Fruit fly (Drosophila melanogaster) whole organism, wandering third instar larva: ENCODE results near the gene CG13840.

Source experiments
- CG32264 ChIP-seq: fragments of 200-800 bp; sonication (Bioruptor generic); optimal IDR thresholded peaks from 2 replicates; lab custom pipeline; 2016; ENCODE audit warnings: missing biosample characterization, missing genetic modification characterization
- CrebA ChIP-seq: fragments of 200-800 bp; sonication (Bioruptor generic); optimal IDR thresholded peaks from 2 replicates; lab custom pipeline; 2016; ENCODE audit warnings: missing biosample characterization, mild to moderate bottlenecking, missing genetic modification characterization, borderline replicate concordance
- Dfd ChIP-seq: fragments of >200 bp; optimal IDR thresholded peaks from 2 replicates; lab custom pipeline; 2017; ENCODE audit warnings: missing biosample characterization, missing genetic modification characterization
- GATAd ChIP-seq: sonication (Bioruptor generic); optimal IDR thresholded peaks from 2 replicates; lab custom pipeline; 2016; ENCODE audit warnings: missing biosample characterization, missing genetic modification characterization
- HLH106 ChIP-seq: fragments of 200-800 bp; optimal IDR thresholded peaks from 3 replicates; lab custom pipeline; 2019; ENCODE audit warnings: missing biosample characterization, mild to moderate bottlenecking, missing genetic modification characterization, moderate library complexity
- Hnf4 ChIP-seq: fragments of 200-800 bp; sonication (Bioruptor generic); optimal IDR thresholded peaks from 2 replicates; lab custom pipeline; 2016; ENCODE audit warnings: missing biosample characterization, mild to moderate bottlenecking, missing genetic modification characterization
- Hr78 ChIP-seq: fragments of >200 bp; optimal IDR thresholded peaks from 2 replicates; lab custom pipeline; 2017; ENCODE audit warnings: missing biosample characterization, missing genetic modification characterization
- Hr83 ChIP-seq: fragments of 200-300 bp; sonication (Bioruptor generic); optimal IDR thresholded peaks from 2 replicates; lab custom pipeline; 2016; ENCODE audit warnings: missing biosample characterization, mild to moderate bottlenecking, missing genetic modification characterization, moderate library complexity; ENCODE audit not compliant: poor library complexity, severe bottlenecking
- Jra ChIP-seq: sonication (Bioruptor generic); optimal IDR thresholded peaks from 2 replicates; lab custom pipeline; 2016; ENCODE audit warnings: missing biosample characterization, missing genetic modification characterization
- Mio ChIP-seq: sonication (Bioruptor generic); optimal IDR thresholded peaks from 2 replicates; lab custom pipeline; 2016; ENCODE audit warnings: missing biosample characterization, missing genetic modification characterization
- Myc ChIP-seq: fragments of >200 bp; optimal IDR thresholded peaks from 2 replicates; lab custom pipeline; 2017
- OdsH ChIP-seq: fragments of 200-800 bp; sonication (Bioruptor generic); optimal IDR thresholded peaks from 2 replicates; lab custom pipeline; 2016; ENCODE audit warnings: missing biosample characterization, mild to moderate bottlenecking, missing genetic modification characterization
- Rel ChIP-seq, 2 experiments: fragments of 200-800 bp; sonication (Bioruptor generic) in 1 of 2; optimal IDR thresholded peaks; 2 replicates in 1 of 2; 3 replicates in 1 of 2; lab custom pipeline; 2016 to 2019; ENCODE audit warnings: mild to moderate bottlenecking in 2 of 2, missing biosample characterization in 2 of 2, missing genetic modification characterization in 2 of 2, moderate library complexity in 1 of 2
- Sp1 ChIP-seq: fragments of 200-800 bp; sonication (Bioruptor generic); optimal IDR thresholded peaks from 3 replicates; lab custom pipeline; 2019; ENCODE audit warnings: missing biosample characterization, mild to moderate bottlenecking, missing genetic modification characterization, moderate library complexity
- Vsx2 ChIP-seq: fragments of 200-300, 225-300 bp; sonication (Bioruptor generic); optimal IDR thresholded peaks from 2 replicates; lab custom pipeline; 2018; ENCODE audit warnings: missing biosample characterization, missing genetic modification characterization; ENCODE audit not compliant: partially characterized antibody
- br ChIP-seq: fragments of 200-800 bp; sonication (Bioruptor generic); optimal IDR thresholded peaks from 2 replicates; lab custom pipeline; 2016; ENCODE audit warnings: missing biosample characterization, missing genetic modification characterization
- brk ChIP-seq: fragments of 200-800 bp; sonication (Bioruptor generic); optimal IDR thresholded peaks from 2 replicates; lab custom pipeline; 2016; ENCODE audit warnings: missing biosample characterization, mild to moderate bottlenecking, missing genetic modification characterization
- dmrt93B ChIP-seq: fragments of 200-800 bp; sonication (Bioruptor generic); optimal IDR thresholded peaks from 2 replicates; lab custom pipeline; 2018; ENCODE audit warnings: missing biosample characterization, mild to moderate bottlenecking, missing genetic modification characterization
- dsf ChIP-seq: sonication (Bioruptor generic); optimal IDR thresholded peaks from 2 replicates; lab custom pipeline; 2016; ENCODE audit warnings: missing biosample characterization, missing genetic modification characterization, borderline replicate concordance
- foxo ChIP-seq, 2 experiments: fragments of 200-800 bp; sonication (Bioruptor generic); optimal IDR thresholded peaks; 2 replicates in 1 of 2; 3 replicates in 1 of 2; lab custom pipeline; 2016 to 2017; ENCODE audit warnings: missing biosample characterization in 2 of 2, missing genetic modification characterization in 2 of 2
- fru ChIP-seq: fragments of 200-800 bp; sonication (Bioruptor generic); optimal IDR thresholded peaks from 3 replicates; lab custom pipeline; 2016; ENCODE audit warnings: missing biosample characterization, mild to moderate bottlenecking, missing genetic modification characterization
- h ChIP-seq: fragments of 200-800 bp; sonication (Bioruptor generic); optimal IDR thresholded peaks from 3 replicates; lab custom pipeline; 2016; ENCODE audit warnings: missing biosample characterization, mild to moderate bottlenecking, missing genetic modification characterization
- jim ChIP-seq: fragments of 175-275, 200-325 bp; sonication (Bioruptor generic); optimal IDR thresholded peaks from 2 replicates; lab custom pipeline; 2016; ENCODE audit warnings: missing biosample characterization, mild to moderate bottlenecking, missing genetic modification characterization
- lola ChIP-seq: fragments of >200 bp; optimal IDR thresholded peaks from 2 replicates; lab custom pipeline; 2017; ENCODE audit warnings: missing biosample characterization, missing genetic modification characterization
- pan ChIP-seq: fragments of >200 bp; optimal IDR thresholded peaks from 2 replicates; lab custom pipeline; 2017
- psq ChIP-seq: fragments of 200-800 bp; sonication (Bioruptor generic); optimal IDR thresholded peaks from 3 replicates; lab custom pipeline; 2017; ENCODE audit warnings: missing biosample characterization, mild to moderate bottlenecking, missing genetic modification characterization, moderate library complexity
- rgr ChIP-seq: fragments of 200-800 bp; sonication (Bioruptor generic); optimal IDR thresholded peaks from 3 replicates; lab custom pipeline; 2016; ENCODE audit warnings: missing biosample characterization, mild to moderate bottlenecking, missing genetic modification characterization
- sage ChIP-seq: fragments of 200-800 bp; sonication (Bioruptor generic); optimal IDR thresholded peaks from 2 replicates; lab custom pipeline; 2016; ENCODE audit warnings: missing biosample characterization, mild to moderate bottlenecking, missing genetic modification characterization
- sv ChIP-seq: fragments of 200-800 bp; sonication (Bioruptor generic); optimal IDR thresholded peaks from 3 replicates; lab custom pipeline; 2016; ENCODE audit warnings: missing biosample characterization, missing genetic modification characterization
- tai ChIP-seq: sonication (Bioruptor generic); optimal IDR thresholded peaks from 2 replicates; lab custom pipeline; 2016; ENCODE audit warnings: missing biosample characterization, missing genetic modification characterization
- usp ChIP-seq: fragments of >200 bp; optimal IDR thresholded peaks from 2 replicates; lab custom pipeline; 2017; ENCODE audit warnings: missing biosample characterization, missing genetic modification characterization
- woc ChIP-seq: sonication (Bioruptor generic); optimal IDR thresholded peaks from 2 replicates; lab custom pipeline; 2016; ENCODE audit warnings: missing biosample characterization, mild to moderate bottlenecking, missing genetic modification characterization

Gene CG13840

dm6 chr3R:22810277-22810676 lies 5.7 kb downstream of the CG13840 start:
- TF ChIP-seq h (GFP tag; lab: Kevin White, UChicago) (no peak), HLH106 (tag; lab: Kevin White, UChicago) (no peak), tai (GFP tag; lab: Kevin White, UChicago) (no peak), Vsx2 (GFP tag; lab: Kevin White, UChicago) (no peak), fru (no peak), CG32264 (GFP tag; lab: Kevin White, UChicago) (no peak)

dm6 chr3R:22807132-22807531 lies 8.8 kb downstream of the CG13840 start:
- no peak for TF ChIP-seq GATAd (GFP tag; lab: Kevin White, UChicago)
- no peak for TF ChIP-seq brk
- TF ChIP-seq lola (GFP tag; lab: Kevin White, UChicago) = no peak
- no peak for TF ChIP-seq woc (GFP tag; lab: Kevin White, UChicago)
- no peak for TF ChIP-seq Hnf4 (GFP tag; lab: Kevin White, UChicago)
- TF ChIP-seq, all 38 proteins: peak for 0

dm6 chr3R:22803655-22804341 lies 12.2 kb downstream of the CG13840 start, which contains the start of gene CG7031:
CG7031 (plus strand) TSS chr3R:22804291.
- TF ChIP-seq psq (GFP tag; lab: Kevin White, UChicago) (no peak), rgr (GFP tag; lab: Kevin White, UChicago) (no peak), sv (GFP tag; lab: Kevin White, UChicago) (no peak), Jra (GFP tag; lab: Kevin White, UChicago) (no peak), Hr78 (no peak), woc (GFP tag; lab: Kevin White, UChicago) (no peak), CrebA (GFP tag; lab: Kevin White, UChicago) (no peak), h (GFP tag; lab: Kevin White, UChicago) (no peak), fru (no peak), Rel (GFP tag; optimal IDR thresholded peaks at IDR 0.05; lab: Kevin White, UChicago) (no peak), Rel (tag; optimal IDR thresholded peaks at IDR 0.05; lab: Kevin White, UChicago) (no peak), sage (no peak), dsf (GFP tag; lab: Kevin White, UChicago) (no peak), brk (no peak), dmrt93B (GFP tag; lab: Kevin White, UChicago) (no peak), tai (GFP tag; lab: Kevin White, UChicago) (no peak), HLH106 (tag; lab: Kevin White, UChicago) (no peak), Myc (lab: Kevin White, UChicago) (no peak), usp (GFP tag; lab: Kevin White, UChicago) (no peak), pan (no peak)

- no peak for TF ChIP-seq CrebA (GFP tag; lab: Kevin White, UChicago)
- peak; percentile 96 for TF ChIP-seq Myc (lab: Kevin White, UChicago)
These were observed 22.0 kb downstream of the CG13840 start for dm6 chr3R:22793953-22794352.

- TF ChIP-seq brk (no peak), woc (GFP tag; lab: Kevin White, UChicago) (no peak), tai (GFP tag; lab: Kevin White, UChicago) (no peak), fru (no peak), Sp1 (GFP tag; lab: Kevin White, UChicago) (no peak)
These were observed 26.9 kb downstream of the CG13840 start for dm6 chr3R:22789106-22789505.

dm6 chr3R:22784674-22785316 lies 31.2 kb downstream of the CG13840 start:
- no peak for TF ChIP-seq Hr78
- peak; percentile 20 for TF ChIP-seq Dfd (GFP tag; lab: Kevin White, UChicago)

dm6 chr3R:22781412-22781811 lies 34.6 kb downstream of the CG13840 start:
- no peak for TF ChIP-seq tai (GFP tag; lab: Kevin White, UChicago)
- TF ChIP-seq CG32264 (GFP tag; lab: Kevin White, UChicago) = no peak
- peak; percentile 50 for TF ChIP-seq Rel (GFP tag; optimal IDR thresholded peaks at IDR 0.05; lab: Kevin White, UChicago)
- TF ChIP-seq Rel (tag; optimal IDR thresholded peaks at IDR 0.05; lab: Kevin White, UChicago) = peak; percentile 9
- no peak for TF ChIP-seq Hr78
- no peak for TF ChIP-seq jim
- no peak for TF ChIP-seq OdsH
- no peak for TF ChIP-seq fru
- no peak for TF ChIP-seq woc (GFP tag; lab: Kevin White, UChicago)
- TF ChIP-seq Sp1 (GFP tag; lab: Kevin White, UChicago) = peak; percentile 46
- peak; percentile 49 for TF ChIP-seq rgr (GFP tag; lab: Kevin White, UChicago)
- TF ChIP-seq Mio (GFP tag; lab: Kevin White, UChicago) = no peak
- TF ChIP-seq psq (GFP tag; lab: Kevin White, UChicago) = no peak
- peak; percentile 63 for TF ChIP-seq CrebA (GFP tag; lab: Kevin White, UChicago)
- TF ChIP-seq Myc (lab: Kevin White, UChicago) = no peak
- no peak for TF ChIP-seq brk
- no peak for TF ChIP-seq dmrt93B (GFP tag; lab: Kevin White, UChicago)
- TF ChIP-seq br (GFP tag; lab: Kevin White, UChicago) = peak; percentile 29
- peak; percentile 67 for TF ChIP-seq Hr83 (GFP tag; lab: Kevin White, UChicago)
- peak; percentile 74 for TF ChIP-seq sage
- TF ChIP-seq sv (GFP tag; lab: Kevin White, UChicago) = no peak
- peak in 1 of 2 experiments; percentile 39 for TF ChIP-seq foxo (GFP tag; optimal IDR thresholded peaks at IDR 0.05; lab: Kevin White, UChicago)
- TF ChIP-seq pan = no peak
- TF ChIP-seq h (GFP tag; lab: Kevin White, UChicago) = peak; percentile 30
